Fruit fly (Drosophila melanogaster): ENCODE data around the gene hh.

DNA sequence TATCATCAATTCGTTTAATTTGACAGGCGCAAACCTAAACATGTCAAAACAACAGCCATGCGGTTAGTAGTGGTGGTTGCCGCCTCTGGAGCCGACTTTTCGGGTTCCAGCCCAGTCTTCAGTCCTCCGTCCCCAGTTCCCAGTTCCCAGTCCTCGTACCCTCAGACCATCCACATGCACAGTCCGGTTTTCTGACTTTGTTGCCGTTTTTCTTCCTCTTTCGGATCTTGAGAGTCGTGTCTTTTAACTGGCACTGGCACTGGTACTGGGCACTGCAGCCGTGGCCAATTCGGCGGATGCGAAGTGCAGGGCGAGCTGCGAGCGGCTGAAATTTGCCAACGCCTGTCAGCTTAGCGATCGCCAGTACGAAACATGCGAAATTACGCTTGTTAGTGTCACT is 9.4 kb downstream of the hh start:
- TF ChIP-seq bab2 (GFP tag; optimal IDR thresholded peaks at IDR 0.05) = no peak
- no peak for TF ChIP-seq lbe (GFP tag; optimal IDR thresholded peaks at IDR 0.05)
- TF ChIP-seq fru (optimal IDR thresholded peaks at IDR 0.05) = no peak
- no peak for TF ChIP-seq Lim3 (GFP tag; IDR thresholded peaks at IDR 0.05)
- TF ChIP-seq CG10565 (GFP tag; optimal IDR thresholded peaks at IDR 0.05) = no peak

Measured in whole organism, embryonic.